Worm (Caenorhabditis elegans): Measurements from ENCODE around the gene F01F1.11.

DNA sequence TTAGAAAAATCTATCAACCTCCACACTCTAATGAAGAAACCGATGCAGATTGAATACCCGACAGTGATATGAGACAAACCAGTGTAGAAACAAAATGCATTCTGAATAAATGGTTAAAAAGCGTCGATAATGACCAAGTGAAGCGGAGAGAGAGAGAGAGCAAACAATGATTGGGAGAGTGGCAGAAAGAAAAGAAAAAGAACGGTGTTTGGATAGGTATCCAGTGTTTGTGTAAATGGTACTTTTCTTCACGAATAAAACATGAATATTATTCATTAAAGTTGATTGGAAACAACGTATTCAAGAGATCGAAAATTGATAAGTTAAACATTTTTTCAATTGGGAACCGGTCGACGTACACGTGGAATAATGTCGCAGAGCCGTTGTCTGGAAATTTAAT lies 2.2 kb downstream of the F01F1.11 start, which contains the start of gene F01F1.15:
- TF ChIP-seq ztf-11 (tag; optimal IDR thresholded peaks at IDR 0.05) (no peak), nhr-11 (tag; optimal IDR thresholded peaks at IDR 0.05) (no peak), pqm-1 (tag; optimal IDR thresholded peaks at IDR 0.05) (no peak), snpc-4 (tag; optimal IDR thresholded peaks at IDR 0.05) (no peak), ama-1 (optimal IDR thresholded peaks at IDR 0.05) (no peak), ceh-82 (tag; optimal IDR thresholded peaks at IDR 0.05) (no peak), tbx-2 (tag; optimal IDR thresholded peaks at IDR 0.05) (no peak), skn-1 (tag; optimal IDR thresholded peaks at IDR 0.05) (no peak)
